Worm (Caenorhabditis elegans): ENCODE data around the gene try-4.

Gene try-4

DNA sequence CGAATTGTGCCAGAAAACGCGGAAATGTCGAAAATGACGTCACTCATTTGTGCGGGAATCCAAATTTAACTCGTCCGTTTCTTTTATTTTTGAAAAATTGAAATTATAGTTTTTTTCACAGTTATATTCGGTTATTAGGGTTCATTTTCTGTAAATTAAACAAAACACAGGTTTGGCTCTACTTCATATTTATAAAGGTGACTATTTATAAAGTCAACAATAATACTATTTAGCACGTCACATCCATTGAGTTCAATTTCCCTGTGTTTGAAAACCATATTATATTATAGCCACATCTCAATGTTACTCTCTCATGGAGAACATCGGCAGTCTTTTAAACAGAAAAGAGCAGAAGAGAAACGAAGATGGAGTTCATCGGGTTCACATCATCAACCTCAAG lies 1.7 kb upstream of the try-4 start, which contains the start of gene twk-35:
twk-35 (plus strand) TSS at position 301 of the 400 bp plus-strand sequence.
- no peak for TF ChIP-seq nhr-129 (tag; optimal IDR thresholded peaks at IDR 0.05)
- no peak for TF ChIP-seq dmd-4 (tag; optimal IDR thresholded peaks at IDR 0.05)
- TF ChIP-seq ztf-1 (GFP tag; conservative IDR thresholded peaks at IDR 0.05) = no peak
- no peak for TF ChIP-seq ztf-11 (tag; optimal IDR thresholded peaks at IDR 0.05)
- TF ChIP-seq nhr-237 (tag; optimal IDR thresholded peaks at IDR 0.05) = no peak

DNA sequence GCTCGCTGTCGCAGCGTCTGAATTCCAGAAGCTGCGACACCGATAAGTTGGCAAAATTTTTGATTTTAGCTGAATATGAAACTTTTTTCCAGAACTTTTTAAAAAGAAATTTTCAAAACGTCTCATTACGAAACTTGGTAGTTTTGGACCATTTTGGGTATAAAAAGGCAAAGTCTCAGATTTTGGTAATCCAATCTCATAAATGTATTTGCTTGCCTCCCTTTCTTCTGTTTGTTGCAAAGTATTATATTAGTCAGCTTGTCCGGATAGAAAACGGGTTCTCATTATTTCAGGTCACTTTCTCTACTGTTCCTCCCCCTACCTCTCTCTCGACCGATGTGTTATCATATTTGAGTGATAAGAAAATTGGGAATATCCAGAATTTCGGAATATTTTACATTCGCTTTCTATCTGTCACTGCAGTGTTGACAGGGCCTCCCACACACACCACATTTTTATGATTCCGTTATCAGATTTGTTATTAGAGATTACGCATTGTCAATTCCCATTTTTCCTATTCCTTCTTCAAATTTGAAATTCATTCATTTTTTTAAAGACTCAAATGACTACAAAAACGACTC lies 7.3 kb downstream of the try-4 start, which contains the start of gene F31D4.5:
F31D4.5 (plus strand) TSS at position 491 of the 581 bp plus-strand sequence.
- TF ChIP-seq ztf-11 (tag; optimal IDR thresholded peaks at IDR 0.05) = no peak
- TF ChIP-seq blmp-1 (tag; optimal IDR thresholded peaks at IDR 0.05; ENCODE audit: insufficient read depth) = no peak
- no peak for TF ChIP-seq sma-3 (GFP tag; optimal IDR thresholded peaks at IDR 0.05)
- TF ChIP-seq ZK546.5 (tag; optimal IDR thresholded peaks at IDR 0.05) = no peak
- TF ChIP-seq nhr-10 (tag; optimal IDR thresholded peaks at IDR 0.05) = no peak
- no peak for TF ChIP-seq crh-2 (tag; optimal IDR thresholded peaks at IDR 0.05)
- no peak for TF ChIP-seq mab-5 (tag; optimal IDR thresholded peaks at IDR 0.05)
- no peak for TF ChIP-seq unc-39 (tag; optimal IDR thresholded peaks at IDR 0.05)
- TF ChIP-seq ama-1 (optimal IDR thresholded peaks at IDR 0.05) = no peak
- TF ChIP-seq zag-1 (tag; optimal IDR thresholded peaks at IDR 0.05) = no peak
- no peak for TF ChIP-seq nhr-77 (tag; optimal IDR thresholded peaks at IDR 0.05)

DNA sequence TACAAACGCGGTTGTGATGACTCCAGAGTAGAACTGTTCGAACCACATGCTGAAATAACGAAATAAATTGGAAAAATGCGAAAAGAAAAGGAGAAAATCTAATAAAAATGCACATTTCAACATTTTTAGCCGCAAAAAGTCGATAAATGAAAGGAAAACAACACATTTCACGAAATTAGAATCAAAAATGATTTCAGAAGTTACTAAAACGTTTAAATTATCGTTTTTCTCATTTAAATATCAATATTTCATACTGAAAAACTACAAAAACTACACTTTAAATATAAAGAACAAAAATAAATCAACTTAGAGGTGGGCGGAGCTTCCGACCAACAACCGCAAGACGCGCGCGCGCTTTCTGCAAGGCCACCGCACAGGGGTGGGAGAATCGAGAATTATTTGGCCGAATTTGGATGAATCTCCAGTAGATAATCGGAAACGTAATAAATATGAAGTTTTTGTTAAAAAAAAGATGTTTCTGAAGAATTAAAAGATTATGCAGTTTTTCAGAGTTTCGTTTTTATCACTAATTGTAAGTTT lies 9.0 kb downstream of the try-4 start, which contains the start of gene ndua-1:
ndua-1 (minus strand) TSS at position 51 of the 540 bp plus-strand sequence.
- TF ChIP-seq mdl-1 (tag; optimal IDR thresholded peaks at IDR 0.05) = no peak
- TF ChIP-seq ama-1 (optimal IDR thresholded peaks at IDR 0.05) = no peak
- TF ChIP-seq mbf-1 (tag; optimal IDR thresholded peaks at IDR 0.05) = no peak
- no peak for TF ChIP-seq Y55F3AM.14 (GFP tag; optimal IDR thresholded peaks at IDR 0.05)
- TF ChIP-seq sma-3 (GFP tag; optimal IDR thresholded peaks at IDR 0.05) = peak; percentile 47
- no peak for TF ChIP-seq skn-1 (tag; optimal IDR thresholded peaks at IDR 0.05)
- TF ChIP-seq F13H6.1 (tag; optimal IDR thresholded peaks at IDR 0.05) = peak; percentile 39
- TF ChIP-seq sem-4 (tag; optimal IDR thresholded peaks at IDR 0.05) = peak; percentile 38
- TF ChIP-seq ceh-16 (tag; optimal IDR thresholded peaks at IDR 0.05) = no peak
- peak; percentile 30 for TF ChIP-seq C34F6.9 (tag; optimal IDR thresholded peaks at IDR 0.05)
- TF ChIP-seq nhr-12 (tag; optimal IDR thresholded peaks at IDR 0.05) = no peak
- TF ChIP-seq crh-2 (tag; optimal IDR thresholded peaks at IDR 0.05) = no peak
- peak in 1 of 2 experiments; percentile 64 for TF ChIP-seq lsy-2 (tag; optimal IDR thresholded peaks at IDR 0.05)
- no peak for TF ChIP-seq ztf-4 (tag; optimal IDR thresholded peaks at IDR 0.05)
- TF ChIP-seq nhr-11 (tag; optimal IDR thresholded peaks at IDR 0.05) = no peak
- no peak for TF ChIP-seq R02D3.7 (tag; optimal IDR thresholded peaks at IDR 0.05)
- TF ChIP-seq nhr-237 (tag; optimal IDR thresholded peaks at IDR 0.05) = no peak
- TF ChIP-seq elt-1 (tag; optimal IDR thresholded peaks at IDR 0.05) = no peak
- TF ChIP-seq ztf-11 (tag; optimal IDR thresholded peaks at IDR 0.05) = no peak
- peak; percentile 62 for TF ChIP-seq unc-55 (GFP tag; optimal IDR thresholded peaks at IDR 0.05)
- TF ChIP-seq snpc-4 (tag; optimal IDR thresholded peaks at IDR 0.05) = no peak
- TF ChIP-seq nhr-23 (tag; optimal IDR thresholded peaks at IDR 0.05) = no peak
- no peak for TF ChIP-seq egl-27 (tag; optimal IDR thresholded peaks at IDR 0.05)
- no peak for TF ChIP-seq ZK546.5 (tag; optimal IDR thresholded peaks at IDR 0.05)
- TF ChIP-seq nhr-21 (tag; optimal IDR thresholded peaks at IDR 0.05) = no peak
- TF ChIP-seq lin-13 (GFP tag; optimal IDR thresholded peaks at IDR 0.05) = peak; percentile 49
- no peak for TF ChIP-seq peb-1 (tag; optimal IDR thresholded peaks at IDR 0.05)
- peak; percentile 48 for TF ChIP-seq gmeb-1 (tag; optimal IDR thresholded peaks at IDR 0.05)
- no peak for TF ChIP-seq unc-62 (GFP tag; optimal IDR thresholded peaks at IDR 0.05)
- TF ChIP-seq dmd-4 (tag; optimal IDR thresholded peaks at IDR 0.05) = no peak
- peak; percentile 26 for TF ChIP-seq sma-9 (GFP tag; optimal IDR thresholded peaks at IDR 0.05)
- TF ChIP-seq sma-9 (tag; optimal IDR thresholded peaks at IDR 0.05) = no peak
- peak; percentile 35 for TF ChIP-seq lin-11 (tag; optimal IDR thresholded peaks at IDR 0.05)
- TF ChIP-seq elt-3 (tag; optimal IDR thresholded peaks at IDR 0.05) = no peak
- no peak for TF ChIP-seq mab-5 (tag; optimal IDR thresholded peaks at IDR 0.05)
- TF ChIP-seq fos-1 (tag; optimal IDR thresholded peaks at IDR 0.05) = no peak
- TF ChIP-seq zag-1 (tag; optimal IDR thresholded peaks at IDR 0.05) = no peak
- no peak for TF ChIP-seq alr-1 (tag; optimal IDR thresholded peaks at IDR 0.05)
- no peak for TF ChIP-seq nhr-6 (tag; optimal IDR thresholded peaks at IDR 0.05)
- TF ChIP-seq nhr-129 (tag; optimal IDR thresholded peaks at IDR 0.05) = peak; percentile 21
- TF ChIP-seq ceh-82 (tag; optimal IDR thresholded peaks at IDR 0.05) = no peak
- TF ChIP-seq nhr-77 (tag; optimal IDR thresholded peaks at IDR 0.05) = no peak
- TF ChIP-seq aly-2 (tag; optimal IDR thresholded peaks at IDR 0.05) = no peak
- TF ChIP-seq lin-39 (tag; optimal IDR thresholded peaks at IDR 0.05) = no peak
- TF ChIP-seq nhr-10 (tag; optimal IDR thresholded peaks at IDR 0.05) = no peak
- TF ChIP-seq ztf-1 (GFP tag; conservative IDR thresholded peaks at IDR 0.05) = no peak
- TF ChIP-seq nhr-25 (tag; optimal IDR thresholded peaks at IDR 0.05) = no peak
